Worm (Caenorhabditis elegans) whole organism, L1 larva: ENCODE measurements around the gene R186.3.

ENCODE experiments used
- ama-1 ChIP-seq: fragments of 150-350 bp; optimal IDR thresholded peaks from 2 replicates; lab custom pipeline; 2014
- dpl-1 ChIP-seq, 3 experiments: fragments of 150-350 bp in 2 of 3; sonication (generic microtip) in 1 of 3; optimal IDR thresholded peaks; 2 replicates each; lab custom pipeline; 2014 to 2017; ENCODE audit warnings: missing biosample characterization in 3 of 3, missing genetic modification characterization in 3 of 3, missing genetic modification reagents in 3 of 3
- elt-2 ChIP-seq: sonication (generic microtip); optimal IDR thresholded peaks from 2 replicates; lab custom pipeline; 2016; ENCODE audit warnings: missing genetic modification characterization, mild to moderate bottlenecking, inconsistent platforms, missing compliant biosample characterization, missing genetic modification reagents
- nhr-28 ChIP-seq: fragments of 150-350 bp; optimal IDR thresholded peaks from 2 replicates; lab custom pipeline; 2014; ENCODE audit warnings: missing biosample characterization, missing genetic modification characterization

ce11 chrV:13000068-13000467 lies 33.1 kb upstream of the R186.3 start:
- TF ChIP-seq ama-1 (lab: Kevin White, UChicago) (no peak), elt-2 (no peak), dpl-1 (GFP tag; optimal IDR thresholded peaks at IDR 0.05; lab: Kevin White, UChicago) (no peak), nhr-28 (tag; lab: Kevin White, UChicago) (no peak)
